Worm (Caenorhabditis elegans): ENCODE measurements around the gene ZK546.4.

DNA sequence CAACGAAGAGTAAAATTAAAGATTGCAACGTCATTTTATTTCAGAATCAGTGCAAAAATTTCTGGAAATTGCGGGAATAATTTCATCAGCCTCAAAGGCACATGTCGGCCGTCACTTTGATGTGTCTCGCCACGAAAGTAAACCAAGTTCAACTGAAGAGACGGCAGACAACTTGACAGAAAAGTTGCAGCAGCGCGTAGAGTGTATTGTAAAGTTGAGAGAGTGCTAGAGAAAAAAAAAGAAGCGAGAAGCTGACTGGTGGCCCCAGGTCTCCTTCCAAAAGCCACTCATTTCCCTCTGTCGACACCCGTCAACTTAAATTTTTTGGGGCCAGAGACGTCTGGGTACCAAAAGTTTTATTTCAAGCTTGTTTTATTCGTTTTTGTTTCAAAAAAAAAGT is 33.6 kb upstream of the ZK546.4 start:
- peak; percentile 71 to 86 for TF ChIP-seq lsy-2 (tag; optimal IDR thresholded peaks at IDR 0.05)
- peak; percentile 72 for TF ChIP-seq isw-1 (GFP tag; IDR thresholded peaks at IDR 0.05)
- peak; percentile 67 for TF ChIP-seq tbx-2 (tag; optimal IDR thresholded peaks at IDR 0.05)
- TF ChIP-seq hpl-2 (GFP tag; optimal IDR thresholded peaks at IDR 0.05): no peak
- TF ChIP-seq ces-1 (GFP tag; optimal IDR thresholded peaks at IDR 0.05): no peak
- no peak for TF ChIP-seq ama-1 (optimal IDR thresholded peaks at IDR 0.05)
- peak; percentile 32 for TF ChIP-seq ztf-4 (tag; optimal IDR thresholded peaks at IDR 0.05)
